Fruit fly (Drosophila melanogaster) whole organism, prepupa: ENCODE measurements around the gene CG15023.

Source experiments
- CG10631 ChIP-seq: fragments of 200-800 bp; sonication (Bioruptor generic); optimal IDR thresholded peaks from 2 replicates; lab custom pipeline; 2016; ENCODE audit warnings: missing biosample characterization, missing genetic modification characterization
- CG11294 ChIP-seq: fragments of 200-800 bp; sonication (Bioruptor generic); IDR thresholded peaks from 2 replicates; pipeline ENCODE4 v1.3.6; 2022; ENCODE audit warnings: missing biosample characterization, missing genetic modification characterization
- CG11762 ChIP-seq: fragments of 200-800 bp; sonication (Bioruptor generic); optimal IDR thresholded peaks from 3 replicates; lab custom pipeline; 2016; ENCODE audit warnings: missing biosample characterization, missing genetic modification characterization; ENCODE audit not compliant: insufficient read depth
- CG11902 ChIP-seq: fragments of 200-800 bp; sonication (Bioruptor generic); optimal IDR thresholded peaks from 3 replicates; lab custom pipeline; 2016; ENCODE audit warnings: missing biosample characterization, missing genetic modification characterization
- CG15336 ChIP-seq: fragments of 200-800 bp; sonication (Bioruptor generic); IDR thresholded peaks from 2 replicates; pipeline ENCODE4 v1.3.6; 2022; ENCODE audit warnings: missing biosample characterization, missing genetic modification characterization
- CG16779 ChIP-seq: fragments of 200-800 bp; sonication (Bioruptor generic); optimal IDR thresholded peaks from 3 replicates; lab custom pipeline; 2017; ENCODE audit warnings: missing biosample characterization, mild to moderate bottlenecking, missing genetic modification characterization
- CG3032 ChIP-seq: fragments of 200-800 bp; optimal IDR thresholded peaks from 2 replicates; lab custom pipeline; 2019; ENCODE audit warnings: missing biosample characterization, mild to moderate bottlenecking, missing genetic modification characterization, moderate library complexity
- CG31627 ChIP-seq: fragments of 200-800 bp; sonication (Bioruptor generic); optimal IDR thresholded peaks from 3 replicates; lab custom pipeline; 2016; ENCODE audit warnings: missing biosample characterization, missing genetic modification characterization
- CG32006 ChIP-seq: fragments of 200-800 bp; sonication (Bioruptor generic); optimal IDR thresholded peaks from 3 replicates; lab custom pipeline; 2017; ENCODE audit warnings: missing biosample characterization, mild to moderate bottlenecking, missing genetic modification characterization
- CG34406 ChIP-seq: fragments of 200-800 bp; sonication (Bioruptor generic); optimal IDR thresholded peaks from 3 replicates; lab custom pipeline; 2016; ENCODE audit warnings: missing biosample characterization, missing genetic modification characterization
- CG3919 ChIP-seq: fragments of 200-800 bp; sonication (Bioruptor generic); optimal IDR thresholded peaks from 3 replicates; lab custom pipeline; 2016; ENCODE audit warnings: missing biosample characterization, missing genetic modification characterization
- CG4318 ChIP-seq: fragments of 200-800 bp; sonication (Bioruptor generic); optimal IDR thresholded peaks from 3 replicates; lab custom pipeline; 2017; ENCODE audit warnings: missing biosample characterization, mild to moderate bottlenecking, missing genetic modification characterization
- CG6163 ChIP-seq: fragments of 200-800 bp; sonication (Bioruptor generic); IDR thresholded peaks from 3 replicates; pipeline ENCODE4 v1.3.6; 2022; ENCODE audit warnings: missing biosample characterization, missing genetic modification characterization
- CG6276 ChIP-seq: fragments of 200-800 bp; sonication (Bioruptor generic); optimal IDR thresholded peaks from 2 replicates; lab custom pipeline; 2017; ENCODE audit warnings: missing biosample characterization, mild to moderate bottlenecking, missing genetic modification characterization
- CG6854 ChIP-seq: fragments of 200-800 bp; sonication (Bioruptor generic); optimal IDR thresholded peaks from 2 replicates; lab custom pipeline; 2017; ENCODE audit warnings: missing biosample characterization, mild to moderate bottlenecking, missing genetic modification characterization
- CG7368 ChIP-seq: fragments of 200-800 bp; sonication (Bioruptor generic); optimal IDR thresholded peaks from 3 replicates; lab custom pipeline; 2016; ENCODE audit warnings: missing biosample characterization, missing genetic modification characterization
- CG8119 ChIP-seq: fragments of 200-800 bp; sonication (Bioruptor generic); IDR thresholded peaks from 3 replicates; pipeline ENCODE4 v1.3.6; 2022; ENCODE audit warnings: missing biosample characterization, missing genetic modification characterization
- CG8319 ChIP-seq: fragments of 200-800 bp; sonication (Bioruptor generic); optimal IDR thresholded peaks from 3 replicates; lab custom pipeline; 2016; ENCODE audit warnings: missing biosample characterization, missing genetic modification characterization
- CG9139 ChIP-seq: fragments of 200-800 bp; sonication (Bioruptor generic); optimal IDR thresholded peaks from 3 replicates; lab custom pipeline; 2017; ENCODE audit warnings: missing biosample characterization, mild to moderate bottlenecking, missing genetic modification characterization
- Eip78C ChIP-seq: fragments of 200-800 bp; sonication (Bioruptor generic); peaks from one replicate; lab custom pipeline; 2016; ENCODE audit warnings: missing biosample characterization, missing genetic modification characterization
- Eip93F ChIP-seq: fragments of 200-800 bp; sonication (Bioruptor generic); optimal IDR thresholded peaks from 2 replicates; lab custom pipeline; 2016; ENCODE audit warnings: missing biosample characterization, mild to moderate bottlenecking, missing genetic modification characterization
- Ets21C ChIP-seq: fragments of 200-800 bp; sonication (Bioruptor generic); optimal IDR thresholded peaks from 3 replicates; lab custom pipeline; 2016; ENCODE audit warnings: missing biosample characterization, missing genetic modification characterization
- Ets96B ChIP-seq: fragments of 200-800 bp; optimal IDR thresholded peaks from 2 replicates; lab custom pipeline; 2019; ENCODE audit warnings: missing biosample characterization, mild to moderate bottlenecking, missing genetic modification characterization, moderate library complexity
- Gug ChIP-seq: fragments of 200-800 bp; sonication (Bioruptor generic); IDR thresholded peaks from 2 replicates; pipeline ENCODE4 v1.3.6; 2022; ENCODE audit warnings: missing biosample characterization, missing genetic modification characterization
- Hr38 ChIP-seq: sonication (Bioruptor generic); optimal IDR thresholded peaks from 2 replicates; lab custom pipeline; 2016; ENCODE audit warnings: missing biosample characterization, missing genetic modification characterization
- Hr4 ChIP-seq: fragments of 200-800 bp; sonication (Bioruptor generic); optimal IDR thresholded peaks from 3 replicates; lab custom pipeline; 2016; ENCODE audit warnings: missing biosample characterization, missing genetic modification characterization
- Lpt ChIP-seq: fragments of 200-800 bp; sonication (Bioruptor generic); optimal IDR thresholded peaks from 3 replicates; lab custom pipeline; 2016; ENCODE audit warnings: missing biosample characterization, missing genetic modification characterization
- Met ChIP-seq: fragments of 200-800 bp; sonication (Bioruptor generic); optimal IDR thresholded peaks from 3 replicates; lab custom pipeline; 2016; ENCODE audit warnings: missing biosample characterization, missing genetic modification characterization
- OdsH ChIP-seq: fragments of 200-800 bp; sonication (Bioruptor generic); optimal IDR thresholded peaks from 3 replicates; lab custom pipeline; 2016; ENCODE audit warnings: missing biosample characterization, missing genetic modification characterization
- Smox ChIP-seq: fragments of 200-800 bp; sonication (Bioruptor generic); optimal IDR thresholded peaks from 3 replicates; lab custom pipeline; 2016; ENCODE audit warnings: missing biosample characterization, missing genetic modification characterization
- Sox14 ChIP-seq: fragments of 200-800 bp; sonication (Bioruptor generic); optimal IDR thresholded peaks from 3 replicates; lab custom pipeline; 2016; ENCODE audit warnings: missing biosample characterization, missing genetic modification characterization
- Sox15 ChIP-seq: fragments of 200-800 bp; sonication (Bioruptor generic); optimal IDR thresholded peaks from 3 replicates; lab custom pipeline; 2016; ENCODE audit warnings: missing biosample characterization, missing genetic modification characterization
- achi ChIP-seq: fragments of 200-800 bp; sonication (Bioruptor generic); optimal IDR thresholded peaks from 3 replicates; lab custom pipeline; 2016; ENCODE audit warnings: missing biosample characterization, missing genetic modification characterization
- dac ChIP-seq: fragments of 200-800 bp; sonication (Bioruptor generic); optimal IDR thresholded peaks from 2 replicates; lab custom pipeline; 2017; ENCODE audit warnings: missing biosample characterization, mild to moderate bottlenecking, missing genetic modification characterization
- eg ChIP-seq: fragments of 200-800 bp; sonication (Bioruptor generic); IDR thresholded peaks from 3 replicates; pipeline ENCODE4 v1.3.6; 2022; ENCODE audit warnings: missing biosample characterization, missing genetic modification characterization
- esn ChIP-seq: fragments of 200-800 bp; sonication (Bioruptor generic); optimal IDR thresholded peaks from 2 replicates; lab custom pipeline; 2016; ENCODE audit warnings: missing biosample characterization, mild to moderate bottlenecking, missing genetic modification characterization, moderate library complexity
- fd59A ChIP-seq: fragments of 200-800 bp; sonication (Bioruptor generic); optimal IDR thresholded peaks from 2 replicates; lab custom pipeline; 2017; ENCODE audit warnings: missing biosample characterization, mild to moderate bottlenecking, missing genetic modification characterization, missing genetic modification reagents
- fd85E ChIP-seq: fragments of 200-800 bp; sonication (Bioruptor generic); optimal IDR thresholded peaks from 3 replicates; lab custom pipeline; 2016; ENCODE audit warnings: missing biosample characterization, missing genetic modification characterization
- fkh ChIP-seq: fragments of 200-800 bp; sonication (Bioruptor generic); optimal IDR thresholded peaks from 3 replicates; lab custom pipeline; 2017; ENCODE audit warnings: missing biosample characterization, mild to moderate bottlenecking, missing genetic modification characterization, moderate library complexity
- net ChIP-seq: fragments of 200-800 bp; sonication (Bioruptor generic); optimal IDR thresholded peaks from 3 replicates; lab custom pipeline; 2016; ENCODE audit warnings: missing biosample characterization, missing genetic modification characterization
- salr ChIP-seq, 2 experiments: fragments of 200-800 bp; sonication (Bioruptor generic); optimal IDR thresholded peaks; 3 replicates each; lab custom pipeline; 2016 to 2018; ENCODE audit warnings: missing biosample characterization in 2 of 2, missing genetic modification characterization in 2 of 2, mild to moderate bottlenecking in 1 of 2
- spab ChIP-seq: fragments of 200-800 bp; sonication (Bioruptor generic); optimal IDR thresholded peaks from 2 replicates; lab custom pipeline; 2017; ENCODE audit warnings: missing biosample characterization, mild to moderate bottlenecking, missing genetic modification characterization, missing genetic modification reagents
- ss ChIP-seq, 2 experiments: fragments of 200-800 bp; sonication (Bioruptor generic); optimal IDR thresholded peaks; 2 replicates in 1 of 2; 3 replicates in 1 of 2; lab custom pipeline; 2017 to 2018; ENCODE audit warnings: mild to moderate bottlenecking in 2 of 2, missing biosample characterization in 2 of 2, missing genetic modification characterization in 2 of 2, moderate library complexity in 1 of 2
- svp ChIP-seq: fragments of 200-800 bp; sonication (Bioruptor generic); peaks from one replicate; lab custom pipeline; 2016; ENCODE audit warnings: missing biosample characterization, missing genetic modification characterization
- topi ChIP-seq: fragments of 200-800 bp; sonication (Bioruptor generic); optimal IDR thresholded peaks from 3 replicates; lab custom pipeline; 2016; ENCODE audit warnings: missing biosample characterization, missing genetic modification characterization
- vri ChIP-seq: fragments of 200-800 bp; sonication (Bioruptor generic); optimal IDR thresholded peaks from 3 replicates; lab custom pipeline; 2016; ENCODE audit warnings: missing biosample characterization, mild to moderate bottlenecking, missing genetic modification characterization

The CG15023 gene

DNA sequence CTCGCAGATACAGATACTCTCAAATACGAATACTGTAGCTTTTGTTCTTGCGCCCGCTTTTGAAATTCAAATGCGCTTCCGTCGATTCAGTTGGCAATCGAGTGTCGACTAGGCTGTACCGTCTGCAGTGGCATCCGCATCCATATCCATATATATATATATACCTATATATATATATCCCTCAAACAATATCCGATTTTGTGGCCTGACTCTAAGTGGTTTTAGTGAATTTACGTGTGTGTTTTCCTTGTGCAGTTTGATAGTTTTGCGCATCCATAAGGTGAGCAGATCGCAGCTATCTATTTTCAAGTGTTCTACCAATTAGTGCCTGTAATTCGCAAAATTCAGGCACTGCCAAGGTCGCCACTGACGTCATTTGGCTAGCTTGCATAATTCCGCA, 46.7 kb downstream of the CG15023 start:
- TF ChIP-seq Eip78C (GFP tag; lab: Kevin White, UChicago) (peak; percentile 39), CG6163 (GFP tag; lab: Robert Waterston, UW) (no peak)
- TF ChIP-seq, all 60 proteins: peak for 1

DNA sequence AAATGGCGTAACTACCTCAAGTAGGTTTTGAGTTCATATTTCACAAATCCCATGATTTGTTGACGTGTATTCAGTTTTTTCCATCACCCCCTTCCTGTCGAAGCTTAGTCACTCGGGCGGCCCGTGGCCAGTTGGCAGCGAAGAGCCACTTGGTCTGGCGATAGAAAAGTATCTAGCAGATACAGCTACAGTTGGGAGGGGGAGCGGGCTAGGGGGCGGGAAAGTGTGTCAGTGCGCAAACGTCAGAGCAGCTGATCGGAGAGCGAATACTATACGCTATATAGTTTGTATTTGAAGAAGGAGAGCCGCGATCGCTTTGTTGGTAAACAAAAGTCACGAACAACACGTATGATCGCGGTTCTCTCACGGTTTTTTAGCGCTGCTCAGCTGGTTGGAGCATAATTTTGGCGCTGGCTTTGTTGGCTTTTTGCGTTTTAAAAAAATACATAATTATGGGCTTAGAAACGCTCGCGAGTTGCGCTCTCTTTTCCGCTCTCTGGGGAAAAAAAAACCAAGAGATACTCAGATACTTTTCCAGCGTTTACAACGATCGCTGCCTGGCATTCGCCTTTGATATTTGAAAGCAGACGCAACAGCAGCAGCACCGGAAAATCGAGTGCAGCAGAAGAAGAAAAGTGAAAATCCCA, 47.4 kb downstream of the CG15023 start:
- peak; percentile 20 for TF ChIP-seq Lpt (GFP tag; lab: Kevin White, UChicago)
- peak; percentile 35 for TF ChIP-seq CG32006 (GFP tag; lab: Kevin White, UChicago)
- peak; percentile 13; the same call in 1 of the 3 replicates for TF ChIP-seq CG8119 (GFP tag; lab: Robert Waterston, UW)
- peak; percentile 9 for TF ChIP-seq vri
- peak; percentile 25 for TF ChIP-seq net
- TF ChIP-seq Hr4 (GFP tag; lab: Kevin White, UChicago), result peak; percentile 18
- TF ChIP-seq CG3919 (GFP tag; lab: Kevin White, UChicago), result no peak
- TF ChIP-seq CG6163 (GFP tag; lab: Robert Waterston, UW), result peak; percentile 51; the same call in 2 of the 3 replicates
- TF ChIP-seq Gug, result peak; percentile 34; the same call in 1 of the 2 replicates
- TF ChIP-seq Hr38 (GFP tag; lab: Kevin White, UChicago), result no peak
- peak; percentile 31 for TF ChIP-seq CG15336 (GFP tag; lab: Robert Waterston, UW)
- TF ChIP-seq fkh, result peak; percentile 86
- no peak for TF ChIP-seq spab (GFP tag; lab: Kevin White, UChicago)
- TF ChIP-seq Sox14, result no peak
- no peak for TF ChIP-seq Ets96B (tag; lab: Kevin White, UChicago)

DNA sequence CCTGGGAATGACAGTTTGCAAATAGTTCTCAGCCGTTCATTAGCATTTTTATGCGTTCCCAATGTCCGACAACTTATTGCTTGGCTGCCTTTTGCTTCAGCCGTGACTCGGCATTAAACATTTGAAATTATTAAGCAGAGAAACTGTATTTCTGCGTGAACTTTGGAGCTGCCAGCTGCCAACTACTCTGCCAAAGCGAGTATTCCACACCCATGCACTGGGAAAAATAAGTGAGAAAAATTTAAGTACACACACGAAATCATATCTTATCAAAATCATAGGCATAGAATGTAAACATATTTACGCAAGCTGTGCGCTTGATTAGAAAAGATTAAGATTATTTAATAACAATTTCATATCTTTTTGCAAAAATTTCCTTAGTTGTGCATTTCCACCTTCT, 48.3 kb downstream of the CG15023 start:
- TF ChIP-seq salr (GFP tag; optimal IDR thresholded peaks at IDR 0.05; lab: Kevin White, UChicago) (no peak), CG11902 (GFP tag; lab: Kevin White, UChicago) (no peak), CG6854 (GFP tag; lab: Kevin White, UChicago) (no peak), dac (GFP tag; lab: Kevin White, UChicago) (no peak), Ets21C (no peak), fkh (no peak), eg (GFP tag; lab: Robert Waterston, UW) (peak; percentile 79), CG9139 (GFP tag; lab: Kevin White, UChicago) (no peak), achi (no peak), fd59A (GFP tag; lab: Kevin White, UChicago) (no peak), ss (GFP tag; optimal IDR thresholded peaks at IDR 0.05; lab: Kevin White, UChicago) (no peak), CG15336 (GFP tag; lab: Robert Waterston, UW) (peak; percentile 53), CG3032 (no peak), svp (GFP tag; lab: Kevin White, UChicago) (no peak), esn (GFP tag; lab: Kevin White, UChicago) (no peak), CG11294 (GFP tag; lab: Robert Waterston, UW) (peak; percentile 62), CG32006 (GFP tag; lab: Kevin White, UChicago) (peak; percentile 47), fd85E (GFP tag; lab: Kevin White, UChicago) (no peak), Eip93F (GFP tag; lab: Kevin White, UChicago) (no peak), OdsH (GFP tag; lab: Kevin White, UChicago) (no peak), net (peak; percentile 17), CG8119 (GFP tag; lab: Robert Waterston, UW) (peak; percentile 33; the same call in 2 of the 3 replicates), topi (GFP tag; lab: Kevin White, UChicago) (no peak), CG31627 (GFP tag; lab: Kevin White, UChicago) (no peak), Smox (no peak), CG10631 (no peak), Met (GFP tag; lab: Kevin White, UChicago) (no peak), CG3919 (GFP tag; lab: Kevin White, UChicago) (no peak), CG16779 (tag; lab: Kevin White, UChicago) (no peak), Sox15 (no peak), CG7368 (GFP tag; lab: Kevin White, UChicago) (no peak), CG6163 (GFP tag; lab: Robert Waterston, UW) (peak; percentile 70; the same call in 2 of the 3 replicates), CG6276 (GFP tag; lab: Kevin White, UChicago) (peak; percentile 32), CG8319 (no peak), CG11762 (no peak), Gug (peak; percentile 51), Lpt (GFP tag; lab: Kevin White, UChicago) (peak; percentile 24), CG34406 (GFP tag; lab: Kevin White, UChicago) (no peak), CG4318 (GFP tag; lab: Kevin White, UChicago) (no peak), Hr4 (GFP tag; lab: Kevin White, UChicago) (peak; percentile 48)
